Worm (Caenorhabditis elegans) whole organism, L4 larva: ENCODE data around the gene dnj-17.

Experiments
- R02D3.7 ChIP-seq: fragments of 150-350 bp; sonication (generic microtip); optimal IDR thresholded peaks from 3 replicates; lab custom pipeline; 2014; ENCODE audit warnings: missing biosample characterization, missing genetic modification characterization
- Y5F2A.4 ChIP-seq: fragments of 200-800 bp; sonication (Bioruptor generic); optimal IDR thresholded peaks from 2 replicates; lab custom pipeline; 2018; ENCODE audit warnings: mild to moderate bottlenecking, missing genetic modification characterization, missing compliant biosample characterization
- aly-2 ChIP-seq: sonication (generic microtip); optimal IDR thresholded peaks from 2 replicates; lab custom pipeline; 2018; ENCODE audit warnings: missing biosample characterization, missing genetic modification characterization
- egl-27 ChIP-seq: sonication (generic microtip); optimal IDR thresholded peaks from 3 replicates; lab custom pipeline; 2017; ENCODE audit warnings: missing biosample characterization, missing genetic modification reagents, missing genetic modification characterization
- lin-15B ChIP-seq: fragments of 150-350 bp; sonication (generic microtip); optimal IDR thresholded peaks from 3 replicates; lab custom pipeline; 2014; ENCODE audit warnings: missing biosample characterization, missing genetic modification characterization
- snpc-4 ChIP-seq: fragments of 150-350 bp; optimal IDR thresholded peaks from 2 replicates; lab custom pipeline; 2014; ENCODE audit warnings: missing biosample characterization, missing genetic modification characterization
- ztf-11 ChIP-seq: fragments of 150-350 bp; optimal IDR thresholded peaks from 2 replicates; lab custom pipeline; 2014; ENCODE audit warnings: missing biosample characterization, missing genetic modification characterization

DNA sequence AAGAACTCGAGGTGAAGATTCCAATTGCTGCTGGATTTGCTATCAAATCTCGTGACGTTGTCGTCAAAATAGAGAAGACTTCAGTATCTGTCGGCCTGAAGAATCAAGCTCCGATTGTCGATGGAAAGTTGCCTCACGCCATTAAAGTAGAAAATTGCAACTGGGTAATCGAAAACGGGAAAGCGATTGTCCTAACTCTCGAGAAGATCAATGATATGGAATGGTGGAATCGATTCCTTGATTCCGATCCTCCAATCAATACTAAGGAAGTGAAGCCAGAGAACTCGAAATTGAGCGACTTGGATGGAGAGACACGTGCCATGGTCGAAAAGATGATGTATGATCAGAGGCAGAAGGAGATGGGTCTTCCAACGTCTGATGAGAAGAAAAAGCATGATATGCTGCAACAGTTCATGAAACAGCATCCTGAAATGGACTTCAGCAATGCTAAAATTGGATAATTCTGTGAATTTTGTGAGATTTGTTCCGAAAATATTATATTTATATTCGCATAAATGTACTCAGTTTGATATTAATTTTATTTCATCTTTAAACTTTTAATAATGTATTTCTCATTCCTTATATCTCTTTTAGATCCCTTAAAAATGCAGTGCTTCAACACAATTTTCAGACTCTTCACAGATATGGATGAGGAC is 50.9 kb downstream of the dnj-17 start, which contains the start of gene dro-1:
- TF ChIP-seq R02D3.7: no peak
- no peak for TF ChIP-seq egl-27 (tag; lab: Kevin White, UChicago)
- no peak for TF ChIP-seq aly-2
- no peak for TF ChIP-seq ztf-11
- TF ChIP-seq lin-15B (tag; lab: Kevin White, UChicago): no peak
- no peak for TF ChIP-seq snpc-4 (tag; lab: Kevin White, UChicago)
- no peak for TF ChIP-seq Y5F2A.4 (GFP tag; lab: Kevin White, UChicago)
